Worm (Caenorhabditis elegans): Measurements from ENCODE around the gene lam-2.

DNA sequence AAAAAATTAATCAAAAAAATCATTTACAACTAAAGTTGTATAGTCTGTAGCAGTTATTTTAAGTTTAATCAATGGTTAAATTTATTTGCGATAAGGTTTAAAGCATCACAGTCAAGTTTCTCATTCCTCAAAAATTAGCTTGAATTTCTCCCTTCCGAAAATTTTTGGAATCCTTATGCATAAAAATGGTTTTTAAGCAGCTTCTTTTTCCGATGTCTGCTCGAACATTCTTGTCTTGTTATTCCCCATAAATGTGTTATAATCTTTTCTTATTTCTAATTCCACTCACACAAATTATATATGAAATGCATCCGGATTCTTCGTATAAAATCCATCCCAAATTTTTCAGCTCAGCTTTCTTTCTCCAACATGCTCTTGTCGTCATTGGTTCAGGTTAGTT lies 49.6 kb downstream of the lam-2 start, which contains the start of gene C36B7.3:
- TF ChIP-seq hlh-30 (tag; optimal IDR thresholded peaks at IDR 0.05; ENCODE audit: insufficient read depth) = no peak
- no peak for TF ChIP-seq jun-1 (tag; optimal IDR thresholded peaks at IDR 0.05)

Data from whole organism, L4 larva.